Fruit fly (Drosophila melanogaster): ENCODE data around the gene tho2.
A peak's percentile ranks its signal among the peaks of the same experiment; 100 is the strongest.

Gene tho2

dm6 chr2L:2144725-2145656 is at the start of gene tho2:
tho2 (minus strand) TSS chr2L:2145187.
- no peak for TF ChIP-seq pan (optimal IDR thresholded peaks at IDR 0.05)
- no peak for TF ChIP-seq psq (optimal IDR thresholded peaks at IDR 0.05)
- no peak for TF ChIP-seq CG8478 (optimal IDR thresholded peaks at IDR 0.05)
- TF ChIP-seq Dll (optimal IDR thresholded peaks at IDR 0.05): no peak
- no peak for TF ChIP-seq usp (GFP tag; optimal IDR thresholded peaks at IDR 0.05)
- no peak for TF ChIP-seq EcR (GFP tag; optimal IDR thresholded peaks at IDR 0.05)

- no peak for TF ChIP-seq pan (optimal IDR thresholded peaks at IDR 0.05)
- peak in 1 of 2 experiments; percentile 31 for TF ChIP-seq EcR (GFP tag; optimal IDR thresholded peaks at IDR 0.05)
- TF ChIP-seq usp (GFP tag; optimal IDR thresholded peaks at IDR 0.05): no peak
These were observed 49.4 kb upstream of the tho2 start for dm6 chr2L:2194305-2194828.

dm6 chr2L:2193357-2193780 is 48.4 kb upstream of the tho2 start:
- TF ChIP-seq psq (optimal IDR thresholded peaks at IDR 0.05): no peak
- TF ChIP-seq CG8478 (optimal IDR thresholded peaks at IDR 0.05): peak; percentile 50
- peak; percentile 38 for TF ChIP-seq Dll (optimal IDR thresholded peaks at IDR 0.05)
- TF ChIP-seq usp (GFP tag; optimal IDR thresholded peaks at IDR 0.05): no peak
- peak; percentile 25 to 69 for TF ChIP-seq EcR (GFP tag; optimal IDR thresholded peaks at IDR 0.05)

- TF ChIP-seq Dll (optimal IDR thresholded peaks at IDR 0.05) (no peak), CG8478 (optimal IDR thresholded peaks at IDR 0.05) (no peak), EcR (GFP tag; optimal IDR thresholded peaks at IDR 0.05) (no peak), usp (GFP tag; optimal IDR thresholded peaks at IDR 0.05) (no peak), psq (optimal IDR thresholded peaks at IDR 0.05) (no peak), pan (optimal IDR thresholded peaks at IDR 0.05) (no peak)
These were observed 47.2 kb upstream of the tho2 start, which contains the start of gene CG10874 for dm6 chr2L:2192123-2192601. CG10874 (minus strand) TSS chr2L:2192386.

dm6 chr2L:2191404-2191803 is 46.4 kb upstream of the tho2 start:
- TF ChIP-seq pan (optimal IDR thresholded peaks at IDR 0.05): no peak
- TF ChIP-seq usp (GFP tag; optimal IDR thresholded peaks at IDR 0.05): no peak
- no peak for TF ChIP-seq Dll (optimal IDR thresholded peaks at IDR 0.05)
- no peak for TF ChIP-seq psq (optimal IDR thresholded peaks at IDR 0.05)
- no peak for TF ChIP-seq EcR (GFP tag; optimal IDR thresholded peaks at IDR 0.05)
- no peak for TF ChIP-seq CG8478 (optimal IDR thresholded peaks at IDR 0.05)

dm6 chr2L:2190684-2191083 is 45.7 kb upstream of the tho2 start:
- no peak for TF ChIP-seq psq (optimal IDR thresholded peaks at IDR 0.05)
- no peak for TF ChIP-seq pan (optimal IDR thresholded peaks at IDR 0.05)
- no peak for TF ChIP-seq CG8478 (optimal IDR thresholded peaks at IDR 0.05)
- no peak for TF ChIP-seq EcR (GFP tag; optimal IDR thresholded peaks at IDR 0.05)
- no peak for TF ChIP-seq usp (GFP tag; optimal IDR thresholded peaks at IDR 0.05)
- no peak for TF ChIP-seq Dll (optimal IDR thresholded peaks at IDR 0.05)

- no peak for TF ChIP-seq EcR (GFP tag; optimal IDR thresholded peaks at IDR 0.05)
- TF ChIP-seq usp (GFP tag; optimal IDR thresholded peaks at IDR 0.05): no peak
- no peak for TF ChIP-seq pan (optimal IDR thresholded peaks at IDR 0.05)
- TF ChIP-seq psq (optimal IDR thresholded peaks at IDR 0.05): no peak
- TF ChIP-seq Dll (optimal IDR thresholded peaks at IDR 0.05): no peak
- TF ChIP-seq CG8478 (optimal IDR thresholded peaks at IDR 0.05): no peak
These were observed 44.1 kb upstream of the tho2 start for dm6 chr2L:2189100-2189499.

- TF ChIP-seq Dll (optimal IDR thresholded peaks at IDR 0.05): no peak
- no peak for TF ChIP-seq psq (optimal IDR thresholded peaks at IDR 0.05)
- no peak for TF ChIP-seq CG8478 (optimal IDR thresholded peaks at IDR 0.05)
- TF ChIP-seq usp (GFP tag; optimal IDR thresholded peaks at IDR 0.05): no peak
- TF ChIP-seq pan (optimal IDR thresholded peaks at IDR 0.05): no peak
- no peak for TF ChIP-seq EcR (GFP tag; optimal IDR thresholded peaks at IDR 0.05)
These were observed 42.4 kb upstream of the tho2 start for dm6 chr2L:2187411-2187810.

- TF ChIP-seq EcR (GFP tag; optimal IDR thresholded peaks at IDR 0.05) (no peak), Dll (optimal IDR thresholded peaks at IDR 0.05) (no peak), psq (optimal IDR thresholded peaks at IDR 0.05) (no peak), usp (GFP tag; optimal IDR thresholded peaks at IDR 0.05) (no peak), pan (optimal IDR thresholded peaks at IDR 0.05) (no peak), CG8478 (optimal IDR thresholded peaks at IDR 0.05) (no peak)
These were observed 40.4 kb upstream of the tho2 start for dm6 chr2L:2185373-2185772.

- TF ChIP-seq EcR (GFP tag; optimal IDR thresholded peaks at IDR 0.05) (no peak), pan (optimal IDR thresholded peaks at IDR 0.05) (no peak), psq (optimal IDR thresholded peaks at IDR 0.05) (no peak), CG8478 (optimal IDR thresholded peaks at IDR 0.05) (no peak), Dll (optimal IDR thresholded peaks at IDR 0.05) (no peak), usp (GFP tag; optimal IDR thresholded peaks at IDR 0.05) (no peak)
These were observed 39.7 kb upstream of the tho2 start for dm6 chr2L:2184659-2185058.

dm6 chr2L:2184129-2184528 is 39.1 kb upstream of the tho2 start:
- TF ChIP-seq Dll (optimal IDR thresholded peaks at IDR 0.05): no peak
- no peak for TF ChIP-seq psq (optimal IDR thresholded peaks at IDR 0.05)
- no peak for TF ChIP-seq CG8478 (optimal IDR thresholded peaks at IDR 0.05)
- no peak for TF ChIP-seq pan (optimal IDR thresholded peaks at IDR 0.05)
- no peak for TF ChIP-seq usp (GFP tag; optimal IDR thresholded peaks at IDR 0.05)
- no peak for TF ChIP-seq EcR (GFP tag; optimal IDR thresholded peaks at IDR 0.05)

- TF ChIP-seq CG8478 (optimal IDR thresholded peaks at IDR 0.05): no peak
- no peak for TF ChIP-seq Dll (optimal IDR thresholded peaks at IDR 0.05)
- TF ChIP-seq pan (optimal IDR thresholded peaks at IDR 0.05): no peak
- no peak for TF ChIP-seq usp (GFP tag; optimal IDR thresholded peaks at IDR 0.05)
- TF ChIP-seq EcR (GFP tag; optimal IDR thresholded peaks at IDR 0.05): no peak
- TF ChIP-seq psq (optimal IDR thresholded peaks at IDR 0.05): no peak
These were observed 37.9 kb upstream of the tho2 start for dm6 chr2L:2182735-2183340.

Data from whole organism.